Fruit fly (Drosophila melanogaster) whole organism, wandering third instar larva: Measurements from ENCODE around the gene CG8043.
A peak's percentile ranks its signal among the peaks of the same experiment; 100 is the strongest.

Experiments
- Abd-B ChIP-seq: fragments of >200 bp; optimal IDR thresholded peaks from 2 replicates; lab custom pipeline; 2017; ENCODE audit warnings: missing biosample characterization, missing genetic modification characterization
- CG32264 ChIP-seq: fragments of 200-800 bp; sonication (Bioruptor generic); optimal IDR thresholded peaks from 2 replicates; lab custom pipeline; 2016; ENCODE audit warnings: missing biosample characterization, missing genetic modification characterization
- CG9705 ChIP-seq: fragments of 200-800 bp; sonication (Bioruptor generic); optimal IDR thresholded peaks from 2 replicates; lab custom pipeline; 2018; ENCODE audit warnings: missing biosample characterization, mild to moderate bottlenecking, missing genetic modification characterization
- CrebA ChIP-seq: fragments of 200-800 bp; sonication (Bioruptor generic); optimal IDR thresholded peaks from 2 replicates; lab custom pipeline; 2016; ENCODE audit warnings: missing biosample characterization, mild to moderate bottlenecking, missing genetic modification characterization, borderline replicate concordance
- Dfd ChIP-seq: fragments of >200 bp; optimal IDR thresholded peaks from 2 replicates; lab custom pipeline; 2017; ENCODE audit warnings: missing biosample characterization, missing genetic modification characterization
- GATAd ChIP-seq: sonication (Bioruptor generic); optimal IDR thresholded peaks from 2 replicates; lab custom pipeline; 2016; ENCODE audit warnings: missing biosample characterization, missing genetic modification characterization
- HLH106 ChIP-seq: fragments of 200-800 bp; optimal IDR thresholded peaks from 3 replicates; lab custom pipeline; 2019; ENCODE audit warnings: missing biosample characterization, mild to moderate bottlenecking, missing genetic modification characterization, moderate library complexity
- Hnf4 ChIP-seq: fragments of 200-800 bp; sonication (Bioruptor generic); optimal IDR thresholded peaks from 2 replicates; lab custom pipeline; 2016; ENCODE audit warnings: missing biosample characterization, mild to moderate bottlenecking, missing genetic modification characterization
- Hr83 ChIP-seq: fragments of 200-300 bp; sonication (Bioruptor generic); optimal IDR thresholded peaks from 2 replicates; lab custom pipeline; 2016; ENCODE audit warnings: missing biosample characterization, mild to moderate bottlenecking, missing genetic modification characterization, moderate library complexity; ENCODE audit not compliant: poor library complexity, severe bottlenecking
- Jra ChIP-seq: sonication (Bioruptor generic); optimal IDR thresholded peaks from 2 replicates; lab custom pipeline; 2016; ENCODE audit warnings: missing biosample characterization, missing genetic modification characterization
- Mio ChIP-seq: sonication (Bioruptor generic); optimal IDR thresholded peaks from 2 replicates; lab custom pipeline; 2016; ENCODE audit warnings: missing biosample characterization, missing genetic modification characterization
- N ChIP-seq: fragments of >200 bp; optimal IDR thresholded peaks from 2 replicates; lab custom pipeline; 2018; ENCODE audit warnings: missing biosample characterization, missing external identifiers, missing genetic modification characterization
- OdsH ChIP-seq: fragments of 200-800 bp; sonication (Bioruptor generic); optimal IDR thresholded peaks from 2 replicates; lab custom pipeline; 2016; ENCODE audit warnings: missing biosample characterization, mild to moderate bottlenecking, missing genetic modification characterization
- Rel ChIP-seq, 2 experiments: fragments of 200-800 bp; sonication (Bioruptor generic) in 1 of 2; optimal IDR thresholded peaks; 2 replicates in 1 of 2; 3 replicates in 1 of 2; lab custom pipeline; 2016 to 2019; ENCODE audit warnings: mild to moderate bottlenecking in 2 of 2, missing biosample characterization in 2 of 2, missing genetic modification characterization in 2 of 2, moderate library complexity in 1 of 2
- Sp1 ChIP-seq: fragments of 200-800 bp; sonication (Bioruptor generic); optimal IDR thresholded peaks from 3 replicates; lab custom pipeline; 2019; ENCODE audit warnings: missing biosample characterization, mild to moderate bottlenecking, missing genetic modification characterization, moderate library complexity
- Vsx2 ChIP-seq: fragments of 200-300, 225-300 bp; sonication (Bioruptor generic); optimal IDR thresholded peaks from 2 replicates; lab custom pipeline; 2018; ENCODE audit warnings: missing biosample characterization, missing genetic modification characterization; ENCODE audit not compliant: partially characterized antibody
- br ChIP-seq: fragments of 200-800 bp; sonication (Bioruptor generic); optimal IDR thresholded peaks from 2 replicates; lab custom pipeline; 2016; ENCODE audit warnings: missing biosample characterization, missing genetic modification characterization
- brk ChIP-seq: fragments of 200-800 bp; sonication (Bioruptor generic); optimal IDR thresholded peaks from 2 replicates; lab custom pipeline; 2016; ENCODE audit warnings: missing biosample characterization, mild to moderate bottlenecking, missing genetic modification characterization
- dl ChIP-seq, 2 experiments: fragments of 175-275, 200-275 bp in 1 of 2; fragments of 200-275 bp in 1 of 2; sonication (Bioruptor generic); optimal IDR thresholded peaks; lab custom pipeline; 2018; ENCODE audit warnings: mild to moderate bottlenecking in 2 of 2, missing biosample characterization in 2 of 2, missing genetic modification characterization in 2 of 2, moderate library complexity in 2 of 2; ENCODE audit not compliant: partially characterized antibody in 2 of 2, insufficient read depth in 1 of 2
- dmrt93B ChIP-seq: fragments of 200-800 bp; sonication (Bioruptor generic); optimal IDR thresholded peaks from 2 replicates; lab custom pipeline; 2018; ENCODE audit warnings: missing biosample characterization, mild to moderate bottlenecking, missing genetic modification characterization
- dsf ChIP-seq: sonication (Bioruptor generic); optimal IDR thresholded peaks from 2 replicates; lab custom pipeline; 2016; ENCODE audit warnings: missing biosample characterization, missing genetic modification characterization, borderline replicate concordance
- ey ChIP-seq: fragments of 200-800 bp; sonication (Bioruptor generic); optimal IDR thresholded peaks from 2 replicates; lab custom pipeline; 2016; ENCODE audit warnings: missing biosample characterization, missing genetic modification characterization
- foxo ChIP-seq, 2 experiments: fragments of 200-800 bp; sonication (Bioruptor generic); optimal IDR thresholded peaks; 2 replicates in 1 of 2; 3 replicates in 1 of 2; lab custom pipeline; 2016 to 2017; ENCODE audit warnings: missing biosample characterization in 2 of 2, missing genetic modification characterization in 2 of 2
- fru ChIP-seq: fragments of 200-800 bp; sonication (Bioruptor generic); optimal IDR thresholded peaks from 3 replicates; lab custom pipeline; 2016; ENCODE audit warnings: missing biosample characterization, mild to moderate bottlenecking, missing genetic modification characterization
- h ChIP-seq: fragments of 200-800 bp; sonication (Bioruptor generic); optimal IDR thresholded peaks from 3 replicates; lab custom pipeline; 2016; ENCODE audit warnings: missing biosample characterization, mild to moderate bottlenecking, missing genetic modification characterization
- jim ChIP-seq: fragments of 175-275, 200-325 bp; sonication (Bioruptor generic); optimal IDR thresholded peaks from 2 replicates; lab custom pipeline; 2016; ENCODE audit warnings: missing biosample characterization, mild to moderate bottlenecking, missing genetic modification characterization
- lola ChIP-seq: fragments of >200 bp; optimal IDR thresholded peaks from 2 replicates; lab custom pipeline; 2017; ENCODE audit warnings: missing biosample characterization, missing genetic modification characterization
- pan ChIP-seq: fragments of >200 bp; optimal IDR thresholded peaks from 2 replicates; lab custom pipeline; 2017
- psq ChIP-seq: fragments of 200-800 bp; sonication (Bioruptor generic); optimal IDR thresholded peaks from 3 replicates; lab custom pipeline; 2017; ENCODE audit warnings: missing biosample characterization, mild to moderate bottlenecking, missing genetic modification characterization, moderate library complexity
- rgr ChIP-seq: fragments of 200-800 bp; sonication (Bioruptor generic); optimal IDR thresholded peaks from 3 replicates; lab custom pipeline; 2016; ENCODE audit warnings: missing biosample characterization, mild to moderate bottlenecking, missing genetic modification characterization
- sage ChIP-seq: fragments of 200-800 bp; sonication (Bioruptor generic); optimal IDR thresholded peaks from 2 replicates; lab custom pipeline; 2016; ENCODE audit warnings: missing biosample characterization, mild to moderate bottlenecking, missing genetic modification characterization
- sv ChIP-seq: fragments of 200-800 bp; sonication (Bioruptor generic); optimal IDR thresholded peaks from 3 replicates; lab custom pipeline; 2016; ENCODE audit warnings: missing biosample characterization, missing genetic modification characterization
- tai ChIP-seq: sonication (Bioruptor generic); optimal IDR thresholded peaks from 2 replicates; lab custom pipeline; 2016; ENCODE audit warnings: missing biosample characterization, missing genetic modification characterization
- usp ChIP-seq: fragments of >200 bp; optimal IDR thresholded peaks from 2 replicates; lab custom pipeline; 2017; ENCODE audit warnings: missing biosample characterization, missing genetic modification characterization
- woc ChIP-seq: sonication (Bioruptor generic); optimal IDR thresholded peaks from 2 replicates; lab custom pipeline; 2016; ENCODE audit warnings: missing biosample characterization, mild to moderate bottlenecking, missing genetic modification characterization

Gene CG8043

DNA sequence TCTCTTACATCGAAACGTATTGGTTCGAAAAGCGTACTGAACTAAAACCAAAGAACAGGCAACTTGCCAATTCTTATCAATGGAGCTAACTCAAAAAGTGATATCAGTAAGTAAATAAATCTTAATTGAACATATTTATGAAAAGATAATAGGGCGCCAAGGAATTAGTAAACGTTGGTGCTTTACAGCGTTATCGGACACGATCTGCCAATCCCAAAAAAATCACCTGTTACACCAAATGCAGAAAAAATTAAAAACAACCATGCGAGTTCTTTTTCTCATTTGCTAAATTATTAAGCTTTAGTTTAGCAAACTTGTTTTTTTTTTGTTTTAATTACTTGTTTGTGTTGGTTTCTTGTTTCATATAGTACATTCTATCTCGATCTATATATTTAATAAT, 22.0 kb upstream of the CG8043 start, which contains the start of gene CG42489:
Gene CG42489, minus strand, starts transcription at position 101 of the 400 bp plus-strand sequence.
- TF ChIP-seq ey = no peak
- no peak for TF ChIP-seq OdsH (GFP tag; lab: Kevin White, UChicago)
- TF ChIP-seq lola = no peak
- TF ChIP-seq Jra (GFP tag; lab: Kevin White, UChicago) = no peak
- TF ChIP-seq, all 38 proteins: peak for 0

DNA sequence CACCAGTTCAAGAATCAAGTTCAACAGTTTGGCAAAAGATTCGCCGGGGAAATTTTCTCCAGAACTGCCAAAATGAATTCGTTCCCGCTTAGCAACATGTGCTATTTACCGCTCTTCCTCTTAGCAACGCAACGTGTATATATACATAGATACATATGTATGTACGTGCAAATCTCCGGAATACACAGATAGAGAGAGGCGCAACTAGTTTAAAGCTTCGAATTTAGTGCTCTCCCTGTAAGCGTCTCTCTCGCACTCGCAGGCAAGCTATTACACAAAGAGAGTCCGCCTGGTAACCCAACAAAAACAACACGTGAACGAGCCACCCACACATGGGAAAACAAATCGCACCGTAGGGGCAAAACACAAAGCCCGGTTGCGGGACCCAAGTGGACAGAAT, 18.0 kb upstream of the CG8043 start:
- TF ChIP-seq lola (no peak), h (GFP tag; lab: Kevin White, UChicago) (no peak), dl (GFP tag; optimal IDR thresholded peaks at IDR 0.05; lab: Kevin White, UChicago; ENCODE audit: insufficient read depth in 1 of 2, partially characterized antibody in 2 of 2) (no peak), foxo (GFP tag; optimal IDR thresholded peaks at IDR 0.05; lab: Kevin White, UChicago) (no peak), sage (GFP tag; lab: Kevin White, UChicago) (no peak), br (no peak), CrebA (GFP tag; lab: Kevin White, UChicago) (no peak), Dfd (GFP tag; lab: Kevin White, UChicago) (no peak), tai (GFP tag; lab: Kevin White, UChicago) (no peak), Vsx2 (no peak), rgr (GFP tag; lab: Kevin White, UChicago) (no peak), Abd-B (no peak), psq (GFP tag; lab: Kevin White, UChicago) (no peak), usp (GFP tag; lab: Kevin White, UChicago) (no peak), N (GFP tag; lab: Kevin White, UChicago) (no peak), jim (GFP tag; lab: Kevin White, UChicago) (no peak), pan (no peak), fru (GFP tag; lab: Kevin White, UChicago) (no peak), Hr83 (GFP tag; lab: Kevin White, UChicago) (no peak)

- TF ChIP-seq OdsH (GFP tag; lab: Kevin White, UChicago) (peak; percentile 48), dsf (GFP tag; lab: Kevin White, UChicago) (no peak), br (peak; percentile 58), Sp1 (GFP tag; lab: Kevin White, UChicago) (peak; percentile 63), foxo (GFP tag; optimal IDR thresholded peaks at IDR 0.05; lab: Kevin White, UChicago) (peak in 1 of 2 experiments; percentile 70), N (GFP tag; lab: Kevin White, UChicago) (peak; percentile 60), Vsx2 (no peak), Hr83 (GFP tag; lab: Kevin White, UChicago) (peak; percentile 75), sage (GFP tag; lab: Kevin White, UChicago) (no peak), lola (no peak), Abd-B (no peak), Rel (GFP tag; optimal IDR thresholded peaks at IDR 0.05; lab: Kevin White, UChicago) (peak; percentile 46), Rel (tag; optimal IDR thresholded peaks at IDR 0.05; lab: Kevin White, UChicago) (peak; percentile 54), Hnf4 (peak; percentile 54), sv (GFP tag; lab: Kevin White, UChicago) (no peak), h (GFP tag; lab: Kevin White, UChicago) (peak; percentile 74), brk (GFP tag; lab: Kevin White, UChicago) (peak; percentile 56), CG32264 (GFP tag; lab: Kevin White, UChicago) (no peak), usp (GFP tag; lab: Kevin White, UChicago) (no peak), rgr (GFP tag; lab: Kevin White, UChicago) (peak; percentile 60), Jra (GFP tag; lab: Kevin White, UChicago) (peak; percentile 36), GATAd (no peak), woc (GFP tag; lab: Kevin White, UChicago) (peak; percentile 66), dl (GFP tag; optimal IDR thresholded peaks at IDR 0.05; lab: Kevin White, UChicago; ENCODE audit: insufficient read depth in 1 of 2, partially characterized antibody in 2 of 2) (peak in 1 of 2 experiments; percentile 12), tai (GFP tag; lab: Kevin White, UChicago) (no peak), HLH106 (tag; lab: Kevin White, UChicago) (peak; percentile 49), psq (GFP tag; lab: Kevin White, UChicago) (peak; percentile 54), dmrt93B (GFP tag; lab: Kevin White, UChicago) (peak; percentile 13), CG9705 (peak; percentile 46), pan (no peak), Mio (GFP tag; lab: Kevin White, UChicago) (no peak), ey (peak; percentile 65), Dfd (GFP tag; lab: Kevin White, UChicago) (no peak), fru (GFP tag; lab: Kevin White, UChicago) (peak; percentile 36)
Observed at dm6 chr3R:8659200-8659897, 17.4 kb upstream of the CG8043 start.
